Worm (Caenorhabditis elegans) whole organism, dauer: ENCODE results near the gene Y43F8C.6.

Experiments used
- unc-62 ChIP-seq: sonication (generic microtip); optimal IDR thresholded peaks from 2 replicates; lab custom pipeline; 2017; ENCODE audit warnings: missing biosample characterization, missing genetic modification reagents, missing genetic modification characterization

Gene Y43F8C.6

DNA sequence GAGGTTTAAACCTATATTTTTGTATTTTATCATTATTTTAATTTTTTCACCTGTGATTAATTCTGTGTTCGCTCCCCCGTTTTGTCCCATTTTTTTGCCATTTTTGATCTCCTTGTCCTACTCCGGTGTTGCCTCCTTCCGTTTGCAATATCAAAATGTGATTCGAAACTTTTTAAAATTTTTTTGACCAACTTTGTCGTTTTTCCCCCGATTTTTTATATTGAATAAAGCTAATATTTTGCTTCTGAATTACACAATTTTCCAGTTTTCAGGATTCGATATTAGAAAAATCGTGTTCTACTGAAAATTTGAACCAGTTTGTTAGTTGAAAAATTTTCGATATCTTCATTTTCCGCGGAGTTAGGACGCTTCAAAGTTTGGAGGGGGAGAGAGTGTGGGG is 34.8 kb downstream of the Y43F8C.6 start, which contains the start of gene nlp-25:
Gene nlp-25, plus strand, starts transcription at position 301 of the 400 bp plus-strand sequence.
- no peak for TF ChIP-seq unc-62 (GFP tag; lab: Kevin White, UChicago)

DNA sequence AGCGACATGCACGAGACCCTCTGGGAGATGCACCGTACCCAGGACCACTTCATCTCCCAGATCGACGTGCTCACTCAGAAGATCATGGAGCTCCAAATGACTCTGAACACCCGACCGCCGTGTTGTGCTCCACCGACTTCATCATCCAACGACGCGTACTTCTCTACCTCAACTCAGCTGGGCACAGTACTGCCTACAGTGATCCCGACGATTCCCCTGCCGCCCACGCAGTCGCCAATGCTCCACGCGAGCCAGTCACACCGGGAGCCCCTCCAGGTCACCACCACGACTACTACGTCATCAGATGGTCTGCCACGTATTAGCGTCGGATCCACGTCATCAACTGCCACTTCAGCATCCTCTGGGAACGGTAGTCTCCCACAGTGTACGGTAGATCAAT is 35.3 kb downstream of the Y43F8C.6 start:
- TF ChIP-seq unc-62 (GFP tag; lab: Kevin White, UChicago): no peak

DNA sequence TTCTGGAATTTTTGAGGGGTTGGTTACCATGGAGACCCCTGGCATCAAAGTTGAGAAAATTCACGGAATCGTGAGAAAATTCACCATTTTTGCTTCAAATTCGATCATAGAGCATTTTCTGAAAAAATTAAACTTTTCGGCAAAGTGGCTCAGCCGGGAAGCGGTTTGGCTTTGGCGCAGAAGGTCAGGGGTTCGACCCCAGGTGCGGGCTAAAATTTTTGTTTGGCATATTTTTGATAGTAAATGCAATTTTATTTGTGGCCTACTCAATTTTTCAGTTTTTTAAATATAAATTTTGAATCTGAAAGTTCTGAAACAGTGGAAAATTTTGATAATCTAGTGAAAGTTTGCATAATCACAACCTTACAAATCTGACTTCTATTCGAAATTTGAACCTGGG is 41.6 kb downstream of the Y43F8C.6 start:
- TF ChIP-seq unc-62 (GFP tag; lab: Kevin White, UChicago): no peak

DNA sequence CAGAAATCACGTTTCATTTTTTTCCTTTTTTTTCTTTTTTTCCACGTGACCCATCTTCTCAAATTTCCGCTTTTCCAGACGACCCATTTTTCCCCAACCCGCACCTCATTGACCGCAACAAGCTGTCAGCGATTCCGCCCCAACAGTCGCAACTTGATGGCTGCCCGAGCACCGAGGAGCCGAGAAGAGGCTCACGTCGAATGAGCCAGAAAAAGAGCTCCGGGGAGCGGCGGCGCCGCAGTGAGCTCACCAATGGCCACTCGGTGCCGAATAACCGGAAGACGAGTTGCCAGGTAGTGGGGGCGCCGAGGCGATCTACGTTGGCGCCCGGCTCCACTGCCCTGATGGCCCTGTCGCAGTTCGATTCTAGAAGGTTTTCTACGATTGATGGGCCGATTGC is 49.9 kb downstream of the Y43F8C.6 start:
- no peak for TF ChIP-seq unc-62 (GFP tag; lab: Kevin White, UChicago)
